Fruit fly (Drosophila melanogaster) whole organism, embryonic: ENCODE data around the gene CG34425.

ENCODE experiments used
- Ada2b ChIP-seq: fragments of 200-800 bp; sonication (Bioruptor generic); IDR thresholded peaks from 2 replicates; pipeline ENCODE4 v1.3.6; 2022; ENCODE audit warnings: missing biosample characterization, missing genetic modification characterization
- Aef1 ChIP-seq: fragments of 200-800 bp; sonication (Bioruptor generic); IDR thresholded peaks from 3 replicates; pipeline ENCODE4 v1.3.6; 2022; ENCODE audit warnings: missing biosample characterization, missing genetic modification characterization
- Atf6 ChIP-seq: fragments of 200-800 bp; sonication (Bioruptor generic); IDR thresholded peaks from 2 replicates; pipeline ENCODE4 v1.3.6; 2022; ENCODE audit warnings: missing biosample characterization, missing genetic modification characterization
- CG10654 ChIP-seq: fragments of 200-800 bp; sonication (Bioruptor generic); optimal IDR thresholded peaks from 2 replicates; lab custom pipeline; 2016; ENCODE audit warnings: missing biosample characterization, missing genetic modification characterization
- CG11695 ChIP-seq: fragments of 200-800 bp; sonication (Bioruptor generic); IDR thresholded peaks from 3 replicates; pipeline ENCODE4 v1.3.6; 2022; ENCODE audit warnings: missing biosample characterization, missing genetic modification characterization
- CG11696 ChIP-seq: fragments of 200-800 bp; sonication (Bioruptor generic); IDR thresholded peaks from 2 replicates; pipeline ENCODE4 v1.3.6; 2022; ENCODE audit warnings: missing biosample characterization, missing genetic modification characterization
- CG13296 ChIP-seq: fragments of 200-800 bp; sonication (Bioruptor generic); optimal IDR thresholded peaks from 3 replicates; lab custom pipeline; 2018; ENCODE audit warnings: missing biosample characterization, mild to moderate bottlenecking, missing genetic modification characterization
- CG15479 ChIP-seq: fragments of 200-800 bp; sonication (Bioruptor generic); optimal IDR thresholded peaks from 3 replicates; lab custom pipeline; 2019; ENCODE audit warnings: missing biosample characterization, mild to moderate bottlenecking, missing genetic modification characterization, moderate library complexity
- CG16813 ChIP-seq: fragments of 200-800 bp; sonication (Bioruptor generic); IDR thresholded peaks from 3 replicates; pipeline ENCODE4 v1.3.6; 2022; ENCODE audit warnings: missing biosample characterization, missing genetic modification characterization; ENCODE audit not compliant: partially characterized antibody
- CG31441 ChIP-seq: fragments of 200-800 bp; sonication (Bioruptor generic); IDR thresholded peaks from 2 replicates; pipeline ENCODE4 v1.3.6; 2022; ENCODE audit warnings: missing biosample characterization, missing genetic modification characterization
- CG34224 ChIP-seq: fragments of 200-800 bp; sonication (Bioruptor generic); IDR thresholded peaks from 3 replicates; pipeline ENCODE4 v1.3.6; 2022; ENCODE audit warnings: missing biosample characterization, missing genetic modification characterization; ENCODE audit not compliant: partially characterized antibody
- CG4730 ChIP-seq: fragments of 200-800 bp; sonication (Bioruptor generic); IDR thresholded peaks from 2 replicates; pipeline ENCODE4 v1.3.6; 2022; ENCODE audit warnings: missing biosample characterization, missing genetic modification characterization
- CG6254 ChIP-seq: fragments of 200-800 bp; sonication (Bioruptor generic); optimal IDR thresholded peaks from 3 replicates; lab custom pipeline; 2017; ENCODE audit warnings: mild to moderate bottlenecking, missing biosample characterization, missing genetic modification reagents, missing genetic modification characterization
- CG7556 ChIP-seq: fragments of 200-800 bp; sonication (Bioruptor generic); optimal IDR thresholded peaks from 2 replicates; lab custom pipeline; 2017; ENCODE audit warnings: missing biosample characterization, mild to moderate bottlenecking, missing genetic modification characterization
- CG7745 ChIP-seq: fragments of 200-800 bp; sonication (Bioruptor generic); optimal IDR thresholded peaks from 2 replicates; lab custom pipeline; 2018; ENCODE audit warnings: missing biosample characterization, mild to moderate bottlenecking, missing genetic modification characterization, moderate library complexity
- CG7987 ChIP-seq: fragments of 200-800 bp; sonication (Bioruptor generic); optimal IDR thresholded peaks from 2 replicates; lab custom pipeline; 2018; ENCODE audit warnings: missing biosample characterization, mild to moderate bottlenecking, missing genetic modification characterization, moderate library complexity
- CG9797 ChIP-seq: fragments of 200-800 bp; sonication (Bioruptor generic); optimal IDR thresholded peaks from 3 replicates; lab custom pipeline; 2018; ENCODE audit warnings: missing biosample characterization, mild to moderate bottlenecking, missing genetic modification characterization
- CTCF ChIP-seq: fragments of 200-800 bp; sonication (Bioruptor generic); optimal IDR thresholded peaks from 2 replicates; lab custom pipeline; 2017; ENCODE audit warnings: missing biosample characterization, mild to moderate bottlenecking, missing genetic modification characterization, moderate library complexity
- Dll ChIP-seq: fragments of 200-800 bp; sonication (Bioruptor generic); IDR thresholded peaks from 4 replicates; pipeline ENCODE4 v1.3.6; 2022; ENCODE audit warnings: missing biosample characterization, missing genetic modification characterization; ENCODE audit not compliant: partially characterized antibody
- ERR ChIP-seq: fragments of 200-800 bp; sonication (Bioruptor generic); optimal IDR thresholded peaks from 2 replicates; lab custom pipeline; 2016; ENCODE audit warnings: missing biosample characterization, missing genetic modification characterization
- Fer2 ChIP-seq: fragments of 200-800 bp; sonication (Bioruptor generic); optimal IDR thresholded peaks from 2 replicates; lab custom pipeline; 2018; ENCODE audit warnings: missing biosample characterization, mild to moderate bottlenecking, missing genetic modification characterization, moderate library complexity
- H15 ChIP-seq: fragments of 200-800 bp; sonication (Bioruptor generic); IDR thresholded peaks from 3 replicates; pipeline ENCODE4 v1.3.6; 2022; ENCODE audit warnings: missing biosample characterization, missing genetic modification characterization
- Hr39 ChIP-seq: fragments of >200 bp; optimal IDR thresholded peaks from 2 replicates; lab custom pipeline; 2017
- MBD-R2 ChIP-seq: fragments of 200-800 bp; sonication (Bioruptor generic); IDR thresholded peaks from 2 replicates; pipeline ENCODE4 v1.3.6; 2022; ENCODE audit warnings: missing biosample characterization, missing genetic modification characterization
- Med ChIP-seq: fragments of 200-800 bp; sonication (Bioruptor generic); peaks from one replicate; lab custom pipeline; 2016; ENCODE audit warnings: missing biosample characterization, missing genetic modification characterization, mild to moderate bottlenecking, inconsistent platforms, moderate library complexity
- Ravus ChIP-seq: fragments of 200-800 bp; sonication (Bioruptor generic); IDR thresholded peaks from 2 replicates; pipeline ENCODE4 v1.3.6; 2022; ENCODE audit warnings: missing biosample characterization, missing genetic modification characterization
- Scr ChIP-seq: fragments of 200-800 bp; sonication (Bioruptor generic); IDR thresholded peaks from 2 replicates; pipeline ENCODE4 v1.3.6; 2022; ENCODE audit warnings: missing biosample characterization, missing genetic modification characterization; ENCODE audit not compliant: partially characterized antibody
- Sin3A ChIP-seq: fragments of >200 bp; optimal IDR thresholded peaks from 2 replicates; lab custom pipeline; 2018
- YL-1 ChIP-seq: fragments of 200-800 bp; sonication (Bioruptor generic); optimal IDR thresholded peaks from 3 replicates; lab custom pipeline; 2017; ENCODE audit warnings: missing biosample characterization, mild to moderate bottlenecking, missing genetic modification characterization
- aop ChIP-seq: fragments of 200-800 bp; sonication (Bioruptor generic); IDR thresholded peaks from 2 replicates; pipeline ENCODE4 v1.3.6; 2022; ENCODE audit warnings: missing biosample characterization, missing genetic modification characterization
- cas ChIP-seq: fragments of 200-800 bp; sonication (Bioruptor generic); IDR thresholded peaks from 2 replicates; pipeline ENCODE4 v1.3.6; 2022; ENCODE audit warnings: missing biosample characterization, missing genetic modification characterization
- da ChIP-seq: fragments of 200-800 bp; sonication (Bioruptor generic); optimal IDR thresholded peaks from 2 replicates; lab custom pipeline; 2016; ENCODE audit warnings: missing biosample characterization, missing genetic modification characterization
- dati ChIP-seq: fragments of 200-800 bp; sonication (Bioruptor generic); IDR thresholded peaks from 2 replicates; pipeline ENCODE4 v1.3.6; 2022; ENCODE audit warnings: missing biosample characterization, missing genetic modification characterization
- dysf ChIP-seq: fragments of 200-800 bp; sonication (Bioruptor generic); IDR thresholded peaks from 3 replicates; pipeline ENCODE4 v1.3.6; 2022; ENCODE audit warnings: missing biosample characterization, missing genetic modification characterization
- esg ChIP-seq: fragments of 200-800 bp; sonication (Bioruptor generic); conservative IDR thresholded peaks from 2 replicates; pipeline ENCODE4 v1.3.6; 2022; ENCODE audit warnings: missing biosample characterization, missing genetic modification characterization
- fd96Cb ChIP-seq: fragments of 200-800 bp; sonication (Bioruptor generic); optimal IDR thresholded peaks from 2 replicates; lab custom pipeline; 2018; ENCODE audit warnings: missing biosample characterization, mild to moderate bottlenecking, missing genetic modification characterization, moderate library complexity
- hbn ChIP-seq: fragments of 200-800 bp; sonication (Bioruptor generic); IDR thresholded peaks from 2 replicates; pipeline ENCODE4 v1.3.6; 2022; ENCODE audit warnings: missing biosample characterization, missing genetic modification characterization; ENCODE audit not compliant: partially characterized antibody
- lab ChIP-seq: fragments of 200-800 bp; sonication (Bioruptor generic); optimal IDR thresholded peaks from 3 replicates; lab custom pipeline; 2017; ENCODE audit warnings: missing biosample characterization, missing genetic modification characterization, mild to moderate bottlenecking, moderate library complexity, missing genetic modification reagents
- mld ChIP-seq: fragments of 200-800 bp; sonication (Bioruptor generic); IDR thresholded peaks from 3 replicates; pipeline ENCODE4 v1.3.6; 2022; ENCODE audit warnings: missing biosample characterization, missing genetic modification characterization; ENCODE audit not compliant: partially characterized antibody
- nau ChIP-seq: fragments of 200-800 bp; sonication (Bioruptor generic); optimal IDR thresholded peaks from 3 replicates; lab custom pipeline; 2017; ENCODE audit warnings: missing biosample characterization, mild to moderate bottlenecking, missing genetic modification characterization, missing genetic modification reagents
- pita ChIP-seq: fragments of 200-800 bp; sonication (Bioruptor generic); optimal IDR thresholded peaks from 2 replicates; lab custom pipeline; 2017; ENCODE audit warnings: missing biosample characterization, mild to moderate bottlenecking, missing genetic modification characterization
- pnt ChIP-seq: fragments of 200-800 bp; sonication (Bioruptor generic); optimal IDR thresholded peaks from 3 replicates; lab custom pipeline; 2016; ENCODE audit warnings: missing biosample characterization, missing genetic modification characterization
- rib ChIP-seq: fragments of 200-800 bp; sonication (Bioruptor generic); IDR thresholded peaks from 2 replicates; pipeline ENCODE4 v1.3.6; 2022; ENCODE audit warnings: missing biosample characterization, missing genetic modification characterization
- sc ChIP-seq, 3 experiments: fragments of >200 bp in 2 of 3; fragments of 200-800 bp in 1 of 3; sonication (Bioruptor generic) in 1 of 3; optimal IDR thresholded peaks; 2 replicates in 2 of 3; 3 replicates in 1 of 3; lab custom pipeline; 2017; ENCODE audit warnings: mild to moderate bottlenecking in 1 of 3, missing biosample characterization in 1 of 3, missing genetic modification characterization in 1 of 3, missing genetic modification reagents in 1 of 3
- sens ChIP-seq: fragments of 200-800 bp; sonication (Bioruptor generic); peaks from one replicate; lab custom pipeline; 2016; ENCODE audit warnings: missing biosample characterization, missing genetic modification characterization
- sisA ChIP-seq: fragments of 200-800 bp; sonication (Bioruptor generic); IDR thresholded peaks from 2 replicates; pipeline ENCODE4 v1.3.6; 2022; ENCODE audit warnings: missing biosample characterization, missing genetic modification characterization
- sna ChIP-seq: fragments of 200-800 bp; sonication (Bioruptor generic); IDR thresholded peaks from 2 replicates; pipeline ENCODE4 v1.3.6; 2022; ENCODE audit warnings: missing biosample characterization, missing genetic modification characterization; ENCODE audit not compliant: partially characterized antibody
- ssp ChIP-seq: fragments of 200-800 bp; sonication (Bioruptor generic); IDR thresholded peaks from 2 replicates; pipeline ENCODE4 v1.3.6; 2022; ENCODE audit warnings: missing biosample characterization, missing genetic modification characterization
- trem ChIP-seq: fragments of 200-800 bp; optimal IDR thresholded peaks from 3 replicates; lab custom pipeline; 2019; ENCODE audit warnings: missing biosample characterization, mild to moderate bottlenecking, missing genetic modification characterization, moderate library complexity
- tup ChIP-seq: fragments of 200-800 bp; sonication (Bioruptor generic); optimal IDR thresholded peaks from 2 replicates; lab custom pipeline; 2016; ENCODE audit warnings: missing biosample characterization, mild to moderate bottlenecking, missing genetic modification characterization, moderate library complexity
- tx ChIP-seq: fragments of 200-800 bp; sonication (Bioruptor generic); optimal IDR thresholded peaks from 2 replicates; lab custom pipeline; 2016; ENCODE audit warnings: missing biosample characterization, missing genetic modification characterization
- vfl ChIP-seq: fragments of 200-800 bp; sonication (Bioruptor generic); optimal IDR thresholded peaks from 2 replicates; lab custom pipeline; 2016; ENCODE audit warnings: missing biosample characterization, missing genetic modification characterization
- wdn ChIP-seq: fragments of 200-800 bp; sonication (Bioruptor generic); IDR thresholded peaks from 2 replicates; pipeline ENCODE4 v1.3.6; 2022; ENCODE audit warnings: missing biosample characterization, missing genetic modification characterization

CG34425 gene

dm6 chr3R:4484999-4485398, 21.2 kb downstream of the CG34425 start, which contains the start of gene Fip1 (continued):
- TF ChIP-seq CG13296 (GFP tag; lab: Kevin White, UChicago) (no peak), sna (GFP tag; lab: Robert Waterston, UW) (no peak), CTCF (GFP tag; lab: Kevin White, UChicago) (no peak), CG6254 (GFP tag; lab: Kevin White, UChicago) (no peak), rib (GFP tag; lab: Robert Waterston, UW) (no peak), pita (no peak), Hr39 (no peak), cas (GFP tag; lab: Robert Waterston, UW) (no peak), Fer2 (no peak), Sin3A (lab: Kevin White, UChicago) (peak; percentile 2), CG10654 (GFP tag; lab: Kevin White, UChicago) (no peak), dati (GFP tag; lab: Robert Waterston, UW) (no peak), Dll (GFP tag; lab: Robert Waterston, UW) (0 out of 4 replicates have a peak, but pooled peaks have one; percentile 39), hbn (no peak), Med (GFP tag; lab: Kevin White, UChicago) (peak; percentile 67), H15 (GFP tag; lab: Robert Waterston, UW) (no peak), ssp (GFP tag; lab: Robert Waterston, UW) (no peak), sens (GFP tag; lab: Kevin White, UChicago) (no peak), dysf (GFP tag; lab: Robert Waterston, UW) (no peak), CG11696 (GFP tag; lab: Robert Waterston, UW) (no peak), CG31441 (GFP tag; lab: Robert Waterston, UW) (no peak), Atf6 (GFP tag; lab: Robert Waterston, UW) (no peak), Scr (GFP tag; lab: Robert Waterston, UW) (peak; percentile 31; the same call in 1 of the 2 replicates), mld (no peak), MBD-R2 (peak; percentile 72), ERR (GFP tag; lab: Kevin White, UChicago) (no peak), CG7745 (no peak), esg (GFP tag; lab: Robert Waterston, UW) (no peak), Aef1 (GFP tag; lab: Robert Waterston, UW) (no peak), CG9797 (peak; percentile 46), sisA (GFP tag; lab: Robert Waterston, UW) (no peak), fd96Cb (tag; lab: Kevin White, UChicago) (no peak), CG34224 (GFP tag; lab: Robert Waterston, UW) (0 out of 3 replicates have a peak, but pooled peaks have one; percentile 18), nau (GFP tag; lab: Kevin White, UChicago) (no peak), trem (tag; lab: Kevin White, UChicago) (no peak), CG4730 (GFP tag; lab: Robert Waterston, UW) (no peak), CG7987 (no peak), pnt (GFP tag; lab: Kevin White, UChicago) (no peak), Ada2b (GFP tag; lab: Robert Waterston, UW) (no peak), sc (optimal IDR thresholded peaks at IDR 0.05; lab: Kevin White, UChicago) (no peak), sc (GFP tag; optimal IDR thresholded peaks at IDR 0.05; lab: Kevin White, UChicago) (no peak), wdn (GFP tag; lab: Robert Waterston, UW) (no peak), vfl (GFP tag; lab: Kevin White, UChicago) (no peak), CG7556 (GFP tag; lab: Kevin White, UChicago) (no peak), lab (GFP tag; lab: Kevin White, UChicago) (no peak), aop (GFP tag; lab: Robert Waterston, UW) (no peak), YL-1 (GFP tag; lab: Kevin White, UChicago) (peak; percentile 22), tup (GFP tag; lab: Kevin White, UChicago) (no peak), CG15479 (GFP tag; lab: Kevin White, UChicago) (no peak), Ravus (GFP tag; lab: Robert Waterston, UW) (no peak), CG16813 (GFP tag; lab: Robert Waterston, UW) (0 out of 3 replicates have a peak, but pooled peaks have one; percentile 10), CG11695 (GFP tag; lab: Robert Waterston, UW) (no peak), da (no peak), tx (no peak)
